Fruit fly (Drosophila melanogaster) whole organism, adult: ENCODE measurements around the gene Pdhb.

ENCODE experiments used
- CG11617 ChIP-seq: fragments of 200-800 bp; sonication (Bioruptor generic); optimal IDR thresholded peaks from 2 replicates; lab custom pipeline; 2017; ENCODE audit warnings: mild to moderate bottlenecking, missing biosample characterization, missing genetic modification reagents, missing genetic modification characterization
- CG12768 ChIP-seq: fragments of 200-800 bp; sonication (Bioruptor generic); optimal IDR thresholded peaks from 2 replicates; lab custom pipeline; 2017; ENCODE audit warnings: missing biosample characterization, missing genetic modification characterization, mild to moderate bottlenecking, moderate library complexity, missing genetic modification reagents
- CG14711 ChIP-seq: fragments of 200-800 bp; sonication (Bioruptor generic); optimal IDR thresholded peaks from 2 replicates; lab custom pipeline; 2018; ENCODE audit warnings: missing biosample characterization, mild to moderate bottlenecking, missing genetic modification characterization, moderate library complexity
- CG1620 ChIP-seq: fragments of 200-800 bp; sonication (Bioruptor generic); optimal IDR thresholded peaks from 2 replicates; lab custom pipeline; 2016; ENCODE audit warnings: missing biosample characterization, missing genetic modification characterization
- CG33017 ChIP-seq: fragments of 200-800 bp; sonication (Bioruptor generic); optimal IDR thresholded peaks from 2 replicates; lab custom pipeline; 2018; ENCODE audit warnings: missing biosample characterization, mild to moderate bottlenecking, missing genetic modification characterization, moderate library complexity
- CG5204 ChIP-seq: fragments of 200-800 bp; sonication (Bioruptor generic); optimal IDR thresholded peaks from 2 replicates; lab custom pipeline; 2016; ENCODE audit warnings: missing biosample characterization, missing genetic modification characterization
- CG7045 ChIP-seq: fragments of 200-800 bp; sonication (Bioruptor generic); optimal IDR thresholded peaks from 2 replicates; lab custom pipeline; 2017; ENCODE audit warnings: missing biosample characterization, mild to moderate bottlenecking, missing genetic modification characterization
- CG7101 ChIP-seq: fragments of 200-800 bp; sonication (Bioruptor generic); optimal IDR thresholded peaks from 2 replicates; lab custom pipeline; 2018; ENCODE audit warnings: missing biosample characterization, mild to moderate bottlenecking, missing genetic modification characterization, moderate library complexity
- Clk ChIP-seq: fragments of 200-800 bp; sonication (Bioruptor generic); optimal IDR thresholded peaks from 2 replicates; lab custom pipeline; 2017; ENCODE audit warnings: missing biosample characterization, missing genetic modification characterization
- Crg-1 ChIP-seq: fragments of 200-800 bp; sonication (Bioruptor generic); optimal IDR thresholded peaks from 2 replicates; lab custom pipeline; 2016; ENCODE audit warnings: missing biosample characterization, missing genetic modification characterization
- Hr96 ChIP-seq: fragments of 200-800 bp; sonication (Bioruptor generic); optimal IDR thresholded peaks from 2 replicates; lab custom pipeline; 2016; ENCODE audit warnings: missing biosample characterization, missing genetic modification characterization
- Mnt ChIP-seq: fragments of 200-800 bp; sonication (Bioruptor generic); optimal IDR thresholded peaks from 2 replicates; lab custom pipeline; 2016; ENCODE audit warnings: missing biosample characterization, mild to moderate bottlenecking, missing genetic modification characterization
- bab1 ChIP-seq: fragments of 200-800 bp; sonication (Bioruptor generic); optimal IDR thresholded peaks from 3 replicates; lab custom pipeline; 2019; ENCODE audit warnings: missing biosample characterization, mild to moderate bottlenecking, missing genetic modification characterization, moderate library complexity
- cic ChIP-seq: fragments of 200-800 bp; sonication (Bioruptor generic); optimal IDR thresholded peaks from 2 replicates; lab custom pipeline; 2017; ENCODE audit warnings: missing biosample characterization, mild to moderate bottlenecking, missing genetic modification characterization, moderate library complexity
- cnc ChIP-seq, 2 experiments: fragments of >200 bp; optimal IDR thresholded peaks; 2 replicates each; lab custom pipeline; 2017
- kay ChIP-seq: fragments of 200-800 bp; sonication (Bioruptor generic); peaks from one replicate; lab custom pipeline; 2016; ENCODE audit warnings: missing biosample characterization, missing genetic modification characterization, borderline replicate concordance
- ovo ChIP-seq: fragments of 200-800 bp; sonication (Bioruptor generic); optimal IDR thresholded peaks from 2 replicates; lab custom pipeline; 2016; ENCODE audit warnings: missing biosample characterization, missing genetic modification characterization
- pad ChIP-seq: fragments of 200-800 bp; sonication (Bioruptor generic); optimal IDR thresholded peaks from 3 replicates; lab custom pipeline; 2017; ENCODE audit warnings: missing biosample characterization, missing genetic modification characterization, mild to moderate bottlenecking, moderate library complexity, missing genetic modification reagents
- tj ChIP-seq: fragments of 200-800 bp; sonication (Bioruptor generic); optimal IDR thresholded peaks from 3 replicates; lab custom pipeline; 2017; ENCODE audit warnings: missing biosample characterization, mild to moderate bottlenecking, missing genetic modification characterization, moderate library complexity
- toe ChIP-seq: fragments of 200-800 bp; sonication (Bioruptor generic); optimal IDR thresholded peaks from 2 replicates; lab custom pipeline; 2016; ENCODE audit warnings: missing biosample characterization, missing genetic modification characterization

Pdhb gene

dm6 chr3R:29067091-29067490 lies 45.8 kb upstream of the Pdhb start:
- no peak for TF ChIP-seq bab1 (GFP tag; lab: Kevin White, UChicago)
- peak; percentile 1 for TF ChIP-seq CG12768 (GFP tag; lab: Kevin White, UChicago)
- TF ChIP-seq toe, result no peak
- no peak for TF ChIP-seq CG11617 (GFP tag; lab: Kevin White, UChicago)
- TF ChIP-seq CG7101 (tag; lab: Kevin White, UChicago), result no peak
- no peak for TF ChIP-seq pad
- TF ChIP-seq cic, result peak; percentile 28
- no peak for TF ChIP-seq Crg-1
- TF ChIP-seq CG7045 (GFP tag; lab: Kevin White, UChicago), result no peak
- no peak for TF ChIP-seq Clk (GFP tag; lab: Kevin White, UChicago)
- peak; percentile 69 for TF ChIP-seq Mnt (GFP tag; lab: Kevin White, UChicago)
- no peak for TF ChIP-seq CG5204 (GFP tag; lab: Kevin White, UChicago)
- TF ChIP-seq Hr96, result no peak
- no peak for TF ChIP-seq kay (GFP tag; lab: Kevin White, UChicago)
- TF ChIP-seq tj (GFP tag; lab: Kevin White, UChicago), result no peak
- TF ChIP-seq cnc (optimal IDR thresholded peaks at IDR 0.05; lab: Kevin White, UChicago), result no peak
- no peak for TF ChIP-seq CG1620
- no peak for TF ChIP-seq CG14711 (tag; lab: Kevin White, UChicago)
- TF ChIP-seq CG33017 (tag; lab: Kevin White, UChicago), result peak; percentile 2
- no peak for TF ChIP-seq ovo (GFP tag; lab: Kevin White, UChicago)

- no peak for TF ChIP-seq CG5204 (GFP tag; lab: Kevin White, UChicago)
- TF ChIP-seq toe, result no peak
- TF ChIP-seq bab1 (GFP tag; lab: Kevin White, UChicago), result no peak
- TF ChIP-seq pad, result no peak
- no peak for TF ChIP-seq CG7045 (GFP tag; lab: Kevin White, UChicago)
- TF ChIP-seq CG33017 (tag; lab: Kevin White, UChicago), result no peak
- no peak for TF ChIP-seq Mnt (GFP tag; lab: Kevin White, UChicago)
- TF ChIP-seq CG14711 (tag; lab: Kevin White, UChicago), result no peak
- no peak for TF ChIP-seq CG1620
- no peak for TF ChIP-seq tj (GFP tag; lab: Kevin White, UChicago)
Measured at dm6 chr3R:29068430-29069207, 44.3 kb upstream of the Pdhb start.

dm6 chr3R:29069208-29070072 lies 43.4 kb upstream of the Pdhb start:
- no peak for TF ChIP-seq Clk (GFP tag; lab: Kevin White, UChicago)
- no peak for TF ChIP-seq CG1620

dm6 chr3R:29071141-29071540 lies 41.7 kb upstream of the Pdhb start:
- TF ChIP-seq CG7101 (tag; lab: Kevin White, UChicago), result no peak
- no peak for TF ChIP-seq CG33017 (tag; lab: Kevin White, UChicago)
- no peak for TF ChIP-seq CG1620
- TF ChIP-seq CG14711 (tag; lab: Kevin White, UChicago), result no peak
- no peak for TF ChIP-seq kay (GFP tag; lab: Kevin White, UChicago)
- TF ChIP-seq cnc (optimal IDR thresholded peaks at IDR 0.05; lab: Kevin White, UChicago), result no peak
- TF ChIP-seq tj (GFP tag; lab: Kevin White, UChicago), result no peak
- TF ChIP-seq CG7045 (GFP tag; lab: Kevin White, UChicago), result no peak
- no peak for TF ChIP-seq Crg-1
- TF ChIP-seq CG12768 (GFP tag; lab: Kevin White, UChicago), result no peak
- no peak for TF ChIP-seq CG5204 (GFP tag; lab: Kevin White, UChicago)
- TF ChIP-seq CG11617 (GFP tag; lab: Kevin White, UChicago), result no peak
- TF ChIP-seq pad, result no peak
- no peak for TF ChIP-seq ovo (GFP tag; lab: Kevin White, UChicago)
- no peak for TF ChIP-seq Clk (GFP tag; lab: Kevin White, UChicago)

- TF ChIP-seq CG12768 (GFP tag; lab: Kevin White, UChicago) (no peak), Mnt (GFP tag; lab: Kevin White, UChicago) (no peak)
Measured at dm6 chr3R:29072834-29073233, 40.0 kb upstream of the Pdhb start.

dm6 chr3R:29074001-29074609 lies 38.8 kb upstream of the Pdhb start:
- TF ChIP-seq tj (GFP tag; lab: Kevin White, UChicago), result peak; percentile 45
- peak; percentile 8 for TF ChIP-seq pad
- no peak for TF ChIP-seq CG14711 (tag; lab: Kevin White, UChicago)
- peak; percentile 67 for TF ChIP-seq CG12768 (GFP tag; lab: Kevin White, UChicago)
- no peak for TF ChIP-seq cnc (optimal IDR thresholded peaks at IDR 0.05; lab: Kevin White, UChicago)
- TF ChIP-seq kay (GFP tag; lab: Kevin White, UChicago), result peak; percentile 22
- TF ChIP-seq Mnt (GFP tag; lab: Kevin White, UChicago), result peak; percentile 12
- TF ChIP-seq toe, result peak; percentile 53
- peak; percentile 37 for TF ChIP-seq Crg-1
- TF ChIP-seq CG7101 (tag; lab: Kevin White, UChicago), result peak; percentile 27
- no peak for TF ChIP-seq CG1620
- TF ChIP-seq Clk (GFP tag; lab: Kevin White, UChicago), result no peak
- no peak for TF ChIP-seq Hr96
- no peak for TF ChIP-seq CG5204 (GFP tag; lab: Kevin White, UChicago)
- TF ChIP-seq CG7045 (GFP tag; lab: Kevin White, UChicago), result peak; percentile 36
- no peak for TF ChIP-seq cic
- peak; percentile 2 for TF ChIP-seq CG11617 (GFP tag; lab: Kevin White, UChicago)
- no peak for TF ChIP-seq bab1 (GFP tag; lab: Kevin White, UChicago)
- TF ChIP-seq CG33017 (tag; lab: Kevin White, UChicago), result peak; percentile 33
- TF ChIP-seq ovo (GFP tag; lab: Kevin White, UChicago), result no peak
